Worm (Caenorhabditis elegans) whole organism, midembryonic: Measurements from ENCODE around the gene M142.5.

ENCODE experiments used
- T22C8.4 ChIP-seq: fragments of 200-800 bp; sonication (Bioruptor generic); IDR thresholded peaks from 2 replicates; pipeline ENCODE4 v1.3.6; 2022; ENCODE audit warnings: missing genetic modification characterization, missing compliant biosample characterization
- cog-1 ChIP-seq: sonication (generic microtip); optimal IDR thresholded peaks from 2 replicates; lab custom pipeline; 2016; ENCODE audit warnings: missing genetic modification characterization, missing compliant biosample characterization
- med-1 ChIP-seq: sonication (generic microtip); optimal IDR thresholded peaks from 2 replicates; lab custom pipeline; 2017; ENCODE audit warnings: missing genetic modification characterization, mild to moderate bottlenecking, missing compliant biosample characterization, antibody characterized with exemption, missing genetic modification reagents; ENCODE audit not compliant: insufficient read depth
- tab-1 ChIP-seq: fragments of 200-800 bp; sonication (Bioruptor generic); IDR thresholded peaks from 2 replicates; pipeline ENCODE4 v1.3.6; 2022; ENCODE audit warnings: missing genetic modification characterization, missing compliant biosample characterization
- ztf-23 ChIP-seq: fragments of 200-800 bp; sonication (Bioruptor generic); IDR thresholded peaks from 2 replicates; pipeline ENCODE4 v1.3.6; 2022; ENCODE audit warnings: missing genetic modification reagents, missing genetic modification characterization, missing compliant biosample characterization

DNA sequence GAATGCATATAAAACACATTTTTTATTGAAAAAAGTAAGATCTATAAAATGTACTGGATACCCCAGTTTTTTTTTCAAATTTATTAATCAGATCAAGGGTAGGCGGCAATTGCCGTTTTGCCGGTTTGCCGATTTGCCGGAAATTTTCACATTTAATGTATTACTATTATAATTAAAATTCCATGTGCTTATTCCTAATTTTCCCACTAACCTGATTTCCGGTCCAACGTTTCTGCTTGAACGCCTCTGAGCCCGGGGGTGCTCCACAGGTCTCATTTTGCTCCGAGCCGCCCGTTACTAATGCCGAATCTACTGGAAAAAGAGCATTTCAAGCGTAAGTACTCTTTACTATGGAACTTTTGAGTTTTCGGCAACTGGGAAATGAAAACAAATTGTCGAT lies 38.6 kb downstream of the M142.5 start, which contains the start of gene dhc-4:
- TF ChIP-seq cog-1 (no peak), ztf-23 (GFP tag; lab: Robert Waterston, UW) (no peak), tab-1 (GFP tag; lab: Robert Waterston, UW) (no peak), T22C8.4 (GFP tag; lab: Robert Waterston, UW) (no peak), med-1 (GFP tag; lab: Kevin White, UChicago) (no peak)
